Fruit fly (Drosophila melanogaster) whole organism, pupa: Measurements from ENCODE around the gene HLH3B.

ENCODE experiments used
- CG10348 ChIP-seq: fragments of 200-800 bp; sonication (Bioruptor generic); IDR thresholded peaks from 2 replicates; pipeline ENCODE4 v1.3.6; 2022; ENCODE audit warnings: missing biosample characterization, missing genetic modification characterization
- CG12605 ChIP-seq: fragments of 200-800 bp; sonication (Bioruptor generic); IDR thresholded peaks from 2 replicates; pipeline ENCODE4 v1.3.6; 2022; ENCODE audit warnings: missing biosample characterization, missing genetic modification characterization
- CG13204 ChIP-seq: fragments of 200-800 bp; sonication (Bioruptor generic); optimal IDR thresholded peaks from 2 replicates; lab custom pipeline; 2018; ENCODE audit warnings: missing biosample characterization, mild to moderate bottlenecking, missing genetic modification characterization, moderate library complexity
- CG14655 ChIP-seq: fragments of 200-800 bp; sonication (Bioruptor generic); optimal IDR thresholded peaks from 3 replicates; lab custom pipeline; 2017; ENCODE audit warnings: mild to moderate bottlenecking, missing biosample characterization, missing genetic modification reagents, missing genetic modification characterization
- CG15710 ChIP-seq: fragments of 200-800 bp; sonication (Bioruptor generic); optimal IDR thresholded peaks from 2 replicates; lab custom pipeline; 2018; ENCODE audit warnings: missing biosample characterization, mild to moderate bottlenecking, missing genetic modification characterization, moderate library complexity
- CG17806 ChIP-seq: fragments of 200-800 bp; sonication (Bioruptor generic); optimal IDR thresholded peaks from 2 replicates; lab custom pipeline; 2018; ENCODE audit warnings: missing biosample characterization, mild to moderate bottlenecking, missing genetic modification characterization, moderate library complexity
- CG32121 ChIP-seq: fragments of 200-800 bp; sonication (Bioruptor generic); IDR thresholded peaks from 2 replicates; pipeline ENCODE4 v1.3.6; 2022; ENCODE audit warnings: missing biosample characterization, missing genetic modification characterization
- CG34367 ChIP-seq: fragments of 200-800 bp; sonication (Bioruptor generic); optimal IDR thresholded peaks from 2 replicates; lab custom pipeline; 2018; ENCODE audit warnings: missing biosample characterization, mild to moderate bottlenecking, missing genetic modification characterization
- CG4496 ChIP-seq: fragments of 200-800 bp; sonication (Bioruptor generic); IDR thresholded peaks from 3 replicates; pipeline ENCODE4 v1.3.6; 2022; ENCODE audit warnings: missing biosample characterization, missing genetic modification characterization
- CG8159 ChIP-seq: fragments of 200-800 bp; sonication (Bioruptor generic); optimal IDR thresholded peaks from 3 replicates; lab custom pipeline; 2018; ENCODE audit warnings: missing biosample characterization, mild to moderate bottlenecking, missing genetic modification characterization, moderate library complexity
- CG8301 ChIP-seq: fragments of 200-800 bp; sonication (Bioruptor generic); optimal IDR thresholded peaks from 2 replicates; lab custom pipeline; 2018; ENCODE audit warnings: missing biosample characterization, mild to moderate bottlenecking, missing genetic modification characterization
- CG9948 ChIP-seq: fragments of 200-800 bp; sonication (Bioruptor generic); optimal IDR thresholded peaks from 2 replicates; lab custom pipeline; 2018; ENCODE audit warnings: missing biosample characterization, mild to moderate bottlenecking, missing genetic modification characterization, moderate library complexity
- D1 ChIP-seq: fragments of 200-800 bp; sonication (Bioruptor generic); optimal IDR thresholded peaks from 2 replicates; lab custom pipeline; 2018; ENCODE audit warnings: missing biosample characterization, mild to moderate bottlenecking, missing genetic modification characterization, moderate library complexity
- EcR ChIP-seq: fragments of 200-800 bp; sonication (Bioruptor generic); optimal IDR thresholded peaks from 3 replicates; lab custom pipeline; 2019; ENCODE audit warnings: missing biosample characterization, missing genetic modification characterization, mild to moderate bottlenecking, moderate library complexity, missing genetic modification reagents
- Ets98B ChIP-seq: fragments of 200-800 bp; sonication (Bioruptor generic); IDR thresholded peaks from 2 replicates; pipeline ENCODE4 v1.3.6; 2022; ENCODE audit warnings: missing biosample characterization, missing genetic modification characterization
- Pif1A ChIP-seq: fragments of 200-800 bp; sonication (Bioruptor generic); optimal IDR thresholded peaks from 3 replicates; lab custom pipeline; 2016; ENCODE audit warnings: missing biosample characterization, missing genetic modification characterization
- Pif1B ChIP-seq: fragments of 200-800 bp; sonication (Bioruptor generic); optimal IDR thresholded peaks from 3 replicates; lab custom pipeline; 2016; ENCODE audit warnings: missing biosample characterization, missing genetic modification characterization
- Snoo ChIP-seq: fragments of 200-800 bp; sonication (Bioruptor generic); optimal IDR thresholded peaks from 3 replicates; lab custom pipeline; 2017; ENCODE audit warnings: missing biosample characterization, mild to moderate bottlenecking, missing genetic modification characterization, inconsistent platforms
- fd96Ca ChIP-seq: fragments of 200-800 bp; sonication (Bioruptor generic); IDR thresholded peaks from 3 replicates; pipeline ENCODE4 v1.3.6; 2022; ENCODE audit warnings: missing biosample characterization, missing genetic modification characterization
- gl ChIP-seq: fragments of 200-800 bp; sonication (Bioruptor generic); optimal IDR thresholded peaks from 2 replicates; lab custom pipeline; 2018; ENCODE audit warnings: missing biosample characterization, mild to moderate bottlenecking, missing genetic modification characterization
- rn ChIP-seq: fragments of 200-800 bp; sonication (Bioruptor generic); IDR thresholded peaks from 2 replicates; pipeline ENCODE4 v1.3.6; 2022; ENCODE audit warnings: missing biosample characterization, missing genetic modification characterization

Gene HLH3B

dm6 chrX:2646022-2646761 lies 35.3 kb downstream of the HLH3B start:
- TF ChIP-seq CG17806 (tag; lab: Kevin White, UChicago) (peak; percentile 94), Ets98B (GFP tag; lab: Robert Waterston, UW) (peak; percentile 98), Pif1B (GFP tag; lab: Kevin White, UChicago) (peak; percentile 92), Snoo (tag; lab: Kevin White, UChicago) (peak; percentile 98), CG4496 (peak; percentile 98), CG8301 (tag; lab: Kevin White, UChicago) (peak; percentile 98), CG32121 (GFP tag; lab: Robert Waterston, UW) (peak; percentile 97), CG12605 (GFP tag; lab: Robert Waterston, UW) (peak; percentile 97), D1 (peak; percentile 80), CG9948 (peak; percentile 96), Pif1A (GFP tag; lab: Kevin White, UChicago) (peak; percentile 96), CG13204 (GFP tag; lab: Kevin White, UChicago) (peak; percentile 92), rn (GFP tag; lab: Robert Waterston, UW) (peak; percentile 82), EcR (GFP tag; lab: Kevin White, UChicago) (peak; percentile 100), CG34367 (tag; lab: Kevin White, UChicago) (peak; percentile 97), gl (tag; lab: Kevin White, UChicago) (peak; percentile 95), CG15710 (tag; lab: Kevin White, UChicago) (peak; percentile 97), CG14655 (GFP tag; lab: Kevin White, UChicago) (peak; percentile 98), CG8159 (tag; lab: Kevin White, UChicago) (peak; percentile 97), CG10348 (GFP tag; lab: Robert Waterston, UW) (peak; percentile 89), fd96Ca (GFP tag; lab: Robert Waterston, UW) (peak; percentile 98)
- TF ChIP-seq, all 21 proteins: peak for 21

- no peak for TF ChIP-seq CG8159 (tag; lab: Kevin White, UChicago)
- TF ChIP-seq Pif1B (GFP tag; lab: Kevin White, UChicago) = no peak
- TF ChIP-seq CG17806 (tag; lab: Kevin White, UChicago) = no peak
- TF ChIP-seq CG32121 (GFP tag; lab: Robert Waterston, UW) = no peak
- TF ChIP-seq CG4496 = no peak
- TF ChIP-seq CG8301 (tag; lab: Kevin White, UChicago) = no peak
- TF ChIP-seq CG15710 (tag; lab: Kevin White, UChicago) = no peak
- no peak for TF ChIP-seq CG34367 (tag; lab: Kevin White, UChicago)
- TF ChIP-seq rn (GFP tag; lab: Robert Waterston, UW) = no peak
- no peak for TF ChIP-seq Ets98B (GFP tag; lab: Robert Waterston, UW)
- no peak for TF ChIP-seq CG10348 (GFP tag; lab: Robert Waterston, UW)
- TF ChIP-seq gl (tag; lab: Kevin White, UChicago) = no peak
- no peak for TF ChIP-seq CG14655 (GFP tag; lab: Kevin White, UChicago)
- no peak for TF ChIP-seq EcR (GFP tag; lab: Kevin White, UChicago)
These were observed 35.9 kb downstream of the HLH3B start for dm6 chrX:2645593-2645992.

- no peak for TF ChIP-seq CG34367 (tag; lab: Kevin White, UChicago)
- TF ChIP-seq Snoo (tag; lab: Kevin White, UChicago) = no peak
- peak; percentile 45; the same call in 2 of the 3 replicates for TF ChIP-seq CG4496
- TF ChIP-seq EcR (GFP tag; lab: Kevin White, UChicago) = no peak
- TF ChIP-seq CG17806 (tag; lab: Kevin White, UChicago) = peak; percentile 8
- peak; percentile 48; the same call in 1 of the 2 replicates for TF ChIP-seq Ets98B (GFP tag; lab: Robert Waterston, UW)
- TF ChIP-seq rn (GFP tag; lab: Robert Waterston, UW) = no peak
- no peak for TF ChIP-seq Pif1A (GFP tag; lab: Kevin White, UChicago)
- no peak for TF ChIP-seq CG9948
- peak; percentile 27; the same call in 1 of the 2 replicates for TF ChIP-seq CG12605 (GFP tag; lab: Robert Waterston, UW)
- TF ChIP-seq CG8301 (tag; lab: Kevin White, UChicago) = peak; percentile 37
- TF ChIP-seq CG10348 (GFP tag; lab: Robert Waterston, UW) = no peak
- peak; percentile 25; the same call in 1 of the 3 replicates for TF ChIP-seq fd96Ca (GFP tag; lab: Robert Waterston, UW)
- peak; percentile 58 for TF ChIP-seq CG14655 (GFP tag; lab: Kevin White, UChicago)
- TF ChIP-seq Pif1B (GFP tag; lab: Kevin White, UChicago) = peak; percentile 42
- TF ChIP-seq gl (tag; lab: Kevin White, UChicago) = no peak
- TF ChIP-seq CG32121 (GFP tag; lab: Robert Waterston, UW) = no peak
- peak; percentile 15 for TF ChIP-seq CG15710 (tag; lab: Kevin White, UChicago)
- peak; percentile 37 for TF ChIP-seq CG8159 (tag; lab: Kevin White, UChicago)
- TF ChIP-seq, all 21 proteins: peak for 10
These were observed 38.8 kb downstream of the HLH3B start for dm6 chrX:2642484-2643379.

- TF ChIP-seq CG13204 (GFP tag; lab: Kevin White, UChicago) = no peak
- no peak for TF ChIP-seq rn (GFP tag; lab: Robert Waterston, UW)
- no peak for TF ChIP-seq CG12605 (GFP tag; lab: Robert Waterston, UW)
- no peak for TF ChIP-seq gl (tag; lab: Kevin White, UChicago)
- TF ChIP-seq CG9948 = no peak
- TF ChIP-seq CG10348 (GFP tag; lab: Robert Waterston, UW) = no peak
- TF ChIP-seq Snoo (tag; lab: Kevin White, UChicago) = no peak
- no peak for TF ChIP-seq CG17806 (tag; lab: Kevin White, UChicago)
- no peak for TF ChIP-seq D1
- TF ChIP-seq Ets98B (GFP tag; lab: Robert Waterston, UW) = no peak
- TF ChIP-seq CG32121 (GFP tag; lab: Robert Waterston, UW) = no peak
- TF ChIP-seq CG8159 (tag; lab: Kevin White, UChicago) = no peak
- no peak for TF ChIP-seq CG15710 (tag; lab: Kevin White, UChicago)
- TF ChIP-seq fd96Ca (GFP tag; lab: Robert Waterston, UW) = no peak
- TF ChIP-seq EcR (GFP tag; lab: Kevin White, UChicago) = no peak
- no peak for TF ChIP-seq Pif1B (GFP tag; lab: Kevin White, UChicago)
- TF ChIP-seq CG4496 = no peak
- TF ChIP-seq CG14655 (GFP tag; lab: Kevin White, UChicago) = no peak
- TF ChIP-seq Pif1A (GFP tag; lab: Kevin White, UChicago) = no peak
These were observed 42.9 kb downstream of the HLH3B start for dm6 chrX:2638646-2639045.
